Fruit fly (Drosophila melanogaster): ENCODE data around the gene Cftr.

Cftr gene

dm6 chr3R:24518150-24518580 is 25.5 kb downstream of the Cftr start, which contains the start of gene Pp1alpha-96A (continued):
- TF ChIP-seq CG18764 (GFP tag; optimal IDR thresholded peaks at IDR 0.05) = no peak
- peak; percentile 40 for TF ChIP-seq CG9932 (GFP tag; IDR thresholded peaks at IDR 0.05)
- TF ChIP-seq pita (GFP tag; optimal IDR thresholded peaks at IDR 0.05) = no peak
- no peak for TF ChIP-seq pros (GFP tag; optimal IDR thresholded peaks at IDR 0.05)
- TF ChIP-seq CG8944 (GFP tag; optimal IDR thresholded peaks at IDR 0.05) = peak; percentile 13
- TF ChIP-seq Mad (GFP tag; optimal IDR thresholded peaks at IDR 0.05) = peak; percentile 21
- TF ChIP-seq Ada2b (GFP tag; IDR thresholded peaks at IDR 0.05) = no peak
- TF ChIP-seq ci (GFP tag; IDR thresholded peaks at IDR 0.05) = no peak
- TF ChIP-seq B-H1 (GFP tag; IDR thresholded peaks at IDR 0.05) = no peak
- peak; percentile 67 for TF ChIP-seq gfzf (GFP tag; optimal IDR thresholded peaks at IDR 0.05)
- peak; percentile 66 for TF ChIP-seq dm (GFP tag; optimal IDR thresholded peaks at IDR 0.05)
- no peak for TF ChIP-seq tgo (GFP tag; IDR thresholded peaks at IDR 0.05)
- TF ChIP-seq psq (GFP tag; optimal IDR thresholded peaks at IDR 0.05) = no peak
- no peak for TF ChIP-seq jumu (GFP tag; optimal IDR thresholded peaks at IDR 0.05)
- TF ChIP-seq CG14441 (GFP tag; IDR thresholded peaks at IDR 0.05) = no peak
- TF ChIP-seq ewg (GFP tag; optimal IDR thresholded peaks at IDR 0.05) = peak; percentile 83
- TF ChIP-seq stwl (tag; optimal IDR thresholded peaks at IDR 0.05) = peak; percentile 92
- no peak for TF ChIP-seq CG16815 (GFP tag; optimal IDR thresholded peaks at IDR 0.05)
- TF ChIP-seq CG43689 (GFP tag; IDR thresholded peaks at IDR 0.05) = no peak
- TF ChIP-seq Hmr (GFP tag; optimal IDR thresholded peaks at IDR 0.05) = peak; percentile 33
- no peak for TF ChIP-seq CG18619 (GFP tag; optimal IDR thresholded peaks at IDR 0.05)
- TF ChIP-seq sr (GFP tag; IDR thresholded peaks at IDR 0.05) = no peak
- no peak for TF ChIP-seq gem (tag; optimal IDR thresholded peaks at IDR 0.05)
- no peak for TF ChIP-seq Xrp1 (GFP tag; IDR thresholded peaks at IDR 0.05)
- TF ChIP-seq CG12104 (GFP tag; optimal IDR thresholded peaks at IDR 0.05) = no peak
- peak; percentile 93 for TF ChIP-seq Opbp (GFP tag; IDR thresholded peaks at IDR 0.05; ENCODE audit: partially characterized antibody)
- no peak for TF ChIP-seq CG15269 (tag; optimal IDR thresholded peaks at IDR 0.05)
- TF ChIP-seq CG13287 (GFP tag; IDR thresholded peaks at IDR 0.05; ENCODE audit: partially characterized antibody) = peak; percentile 91
- TF ChIP-seq insv (GFP tag; optimal IDR thresholded peaks at IDR 0.05) = no peak
- peak; percentile 59 for TF ChIP-seq CG9437 (GFP tag; optimal IDR thresholded peaks at IDR 0.05)
- peak; percentile 84 for TF ChIP-seq HLH4C (GFP tag; IDR thresholded peaks at IDR 0.05; ENCODE audit: partially characterized antibody)
- TF ChIP-seq CG7556 (GFP tag; optimal IDR thresholded peaks at IDR 0.05) = no peak
- TF ChIP-seq CG33213 (GFP tag; optimal IDR thresholded peaks at IDR 0.05) = peak; percentile 16
- peak; percentile 75 for TF ChIP-seq CG7963 (GFP tag; IDR thresholded peaks at IDR 0.05; ENCODE audit: partially characterized antibody)
- TF ChIP-seq eve (GFP tag; optimal IDR thresholded peaks at IDR 0.05) = no peak
- no peak for TF ChIP-seq CG12155 (GFP tag; optimal IDR thresholded peaks at IDR 0.05)
- no peak for TF ChIP-seq ham (GFP tag; IDR thresholded peaks at IDR 0.05)
- TF ChIP-seq D19A (tag; optimal IDR thresholded peaks at IDR 0.05) = no peak
- no peak for TF ChIP-seq CG16779 (GFP tag; IDR thresholded peaks at IDR 0.05)
- peak; percentile 88 for TF ChIP-seq unc-4 (GFP tag; IDR thresholded peaks at IDR 0.05; ENCODE audit: partially characterized antibody)
- no peak for TF ChIP-seq NK7.1 (GFP tag; optimal IDR thresholded peaks at IDR 0.05)
- TF ChIP-seq gsb-n (tag; optimal IDR thresholded peaks at IDR 0.05) = no peak
- no peak for TF ChIP-seq eyg (GFP tag; optimal IDR thresholded peaks at IDR 0.05)
- TF ChIP-seq CG17328 (GFP tag; IDR thresholded peaks at IDR 0.05) = 0 out of 2 replicates have a peak, but pooled peaks have one; percentile 5
- 0 out of 2 replicates have a peak, but pooled peaks have one; percentile 7 for TF ChIP-seq Adf1 (GFP tag; IDR thresholded peaks at IDR 0.05)
- peak; percentile 83 for TF ChIP-seq cg (GFP tag; optimal IDR thresholded peaks at IDR 0.05)
- TF ChIP-seq Max (GFP tag; optimal IDR thresholded peaks at IDR 0.05) = peak; percentile 12
- TF ChIP-seq sens-2 (GFP tag; IDR thresholded peaks at IDR 0.05) = no peak
- TF ChIP-seq Lhr (GFP tag; optimal IDR thresholded peaks at IDR 0.05) = no peak
- no peak for TF ChIP-seq gce (GFP tag; IDR thresholded peaks at IDR 0.05)
- TF ChIP-seq CG4404 (GFP tag; IDR thresholded peaks at IDR 0.05) = no peak
- TF ChIP-seq CG17912 (GFP tag; optimal IDR thresholded peaks at IDR 0.05) = no peak
